Fruit fly (Drosophila melanogaster) whole organism, embryonic: Measurements from ENCODE around the gene CG9616.
A peak's percentile ranks its signal among the peaks of the same experiment; 100 is the strongest.

ENCODE experiments used
- Antp ChIP-seq: fragments of 200-800 bp; sonication (Bioruptor generic); optimal IDR thresholded peaks from 3 replicates; lab custom pipeline; 2016; ENCODE audit warnings: missing biosample characterization, missing genetic modification characterization
- Awh ChIP-seq: fragments of 200-800 bp; sonication (Bioruptor generic); IDR thresholded peaks from 2 replicates; pipeline ENCODE4, ENCODE4 v1.3.6; 2022; ENCODE audit warnings: missing biosample characterization, missing genetic modification characterization
- CG10366 ChIP-seq: fragments of 200-800 bp; sonication (Bioruptor generic); IDR thresholded peaks from 2 replicates; pipeline ENCODE4 v1.3.6; 2022; ENCODE audit warnings: missing biosample characterization, missing genetic modification characterization
- CG12071 ChIP-seq: fragments of 200-800 bp; sonication (Bioruptor generic); optimal IDR thresholded peaks from 3 replicates; lab custom pipeline; 2018; ENCODE audit warnings: missing biosample characterization, mild to moderate bottlenecking, missing genetic modification characterization
- CG12659 ChIP-seq: fragments of 200-800 bp; sonication (Bioruptor generic); optimal IDR thresholded peaks from 3 replicates; lab custom pipeline; 2017; ENCODE audit warnings: mild to moderate bottlenecking, missing biosample characterization, missing genetic modification reagents, missing genetic modification characterization
- CG14441 ChIP-seq: fragments of 200-800 bp; sonication (Bioruptor generic); IDR thresholded peaks from 2 replicates; pipeline ENCODE4 v1.3.6; 2022; ENCODE audit warnings: missing biosample characterization, missing genetic modification characterization
- CG15011 ChIP-seq: fragments of 200-800 bp; sonication (Bioruptor generic); optimal IDR thresholded peaks from 3 replicates; lab custom pipeline; 2018; ENCODE audit warnings: missing biosample characterization, mild to moderate bottlenecking, missing genetic modification characterization
- CG1529 ChIP-seq: fragments of 200-800 bp; sonication (Bioruptor generic); optimal IDR thresholded peaks from 3 replicates; lab custom pipeline; 2018; ENCODE audit warnings: missing biosample characterization, missing genetic modification characterization
- CG15601 ChIP-seq: fragments of 200-800 bp; sonication (Bioruptor generic); optimal IDR thresholded peaks from 3 replicates; lab custom pipeline; 2019; ENCODE audit warnings: missing biosample characterization, mild to moderate bottlenecking, missing genetic modification characterization, moderate library complexity
- CG17186 ChIP-seq: fragments of 200-800 bp; sonication (Bioruptor generic); optimal IDR thresholded peaks from 3 replicates; lab custom pipeline; 2017; ENCODE audit warnings: missing biosample characterization, missing genetic modification reagents, missing genetic modification characterization
- CG17328 ChIP-seq: fragments of 200-800 bp; sonication (Bioruptor generic); IDR thresholded peaks from 2 replicates; pipeline ENCODE4 v1.3.6; 2022; ENCODE audit warnings: missing biosample characterization, missing genetic modification characterization
- CG17612 ChIP-seq: fragments of 200-800 bp; sonication (Bioruptor generic); IDR thresholded peaks from 2 replicates; pipeline ENCODE4 v1.3.6; 2022; ENCODE audit warnings: missing biosample characterization, missing genetic modification characterization
- CG18011 ChIP-seq: fragments of 200-800 bp; sonication (Bioruptor generic); optimal IDR thresholded peaks from 2 replicates; lab custom pipeline; 2017; ENCODE audit warnings: missing biosample characterization, missing genetic modification characterization, mild to moderate bottlenecking, moderate library complexity, missing genotype
- CG31441 ChIP-seq: fragments of 200-800 bp; sonication (Bioruptor generic); IDR thresholded peaks from 2 replicates; pipeline ENCODE4 v1.3.6; 2022; ENCODE audit warnings: missing biosample characterization, missing genetic modification characterization
- CG4360 ChIP-seq: fragments of 200-800 bp; sonication (Bioruptor generic); IDR thresholded peaks from 2 replicates; pipeline ENCODE4 v1.3.6; 2022; ENCODE audit warnings: missing biosample characterization, missing genetic modification characterization
- CG5953 ChIP-seq: fragments of 200-800 bp; sonication (Bioruptor generic); IDR thresholded peaks from 2 replicates; pipeline ENCODE4 v1.3.6; 2022; ENCODE audit warnings: missing biosample characterization, missing genetic modification characterization
- CG6813 ChIP-seq: fragments of 200-800 bp; sonication (Bioruptor generic); optimal IDR thresholded peaks from 2 replicates; lab custom pipeline; 2017; ENCODE audit warnings: missing biosample characterization, missing genetic modification characterization, mild to moderate bottlenecking, moderate library complexity, missing genetic modification reagents
- CG7271 ChIP-seq: fragments of 200-800 bp; sonication (Bioruptor generic); optimal IDR thresholded peaks from 2 replicates; lab custom pipeline; 2018; ENCODE audit warnings: missing biosample characterization, mild to moderate bottlenecking, missing genetic modification characterization, moderate library complexity
- CG7556 ChIP-seq: fragments of 200-800 bp; sonication (Bioruptor generic); optimal IDR thresholded peaks from 2 replicates; lab custom pipeline; 2017; ENCODE audit warnings: missing biosample characterization, mild to moderate bottlenecking, missing genetic modification characterization
- CG7839 ChIP-seq: fragments of 200-800 bp; sonication (Bioruptor generic); optimal IDR thresholded peaks from 3 replicates; lab custom pipeline; 2018; ENCODE audit warnings: missing biosample characterization, mild to moderate bottlenecking, missing genetic modification characterization, moderate library complexity
- CG7987 ChIP-seq: fragments of 200-800 bp; sonication (Bioruptor generic); optimal IDR thresholded peaks from 2 replicates; lab custom pipeline; 2018; ENCODE audit warnings: missing biosample characterization, mild to moderate bottlenecking, missing genetic modification characterization, moderate library complexity
- CG8089 ChIP-seq: fragments of 200-800 bp; sonication (Bioruptor generic); optimal IDR thresholded peaks from 3 replicates; lab custom pipeline; 2016; ENCODE audit warnings: missing biosample characterization, missing genetic modification characterization
- CG8290 ChIP-seq, 3 experiments: fragments of 200-800 bp; sonication (Bioruptor generic); optimal IDR thresholded peaks; 2 replicates each; lab custom pipeline; 2016 to 2019; ENCODE audit warnings: missing biosample characterization in 3 of 3, missing genetic modification characterization in 3 of 3, mild to moderate bottlenecking in 2 of 3, moderate library complexity in 1 of 3
- Dll ChIP-seq: fragments of 200-800 bp; sonication (Bioruptor generic); IDR thresholded peaks from 4 replicates; pipeline ENCODE4 v1.3.6; 2022; ENCODE audit warnings: missing biosample characterization, missing genetic modification characterization; ENCODE audit not compliant: partially characterized antibody
- E2f2 ChIP-seq: fragments of 200-800 bp; sonication (Bioruptor generic); IDR thresholded peaks from 2 replicates; pipeline ENCODE4 v1.3.6; 2022; ENCODE audit warnings: missing biosample characterization, missing genetic modification characterization
- ERR ChIP-seq: fragments of 200-800 bp; sonication (Bioruptor generic); optimal IDR thresholded peaks from 2 replicates; lab custom pipeline; 2016; ENCODE audit warnings: missing biosample characterization, missing genetic modification characterization
- HLH4C ChIP-seq: fragments of 200-800 bp; sonication (Bioruptor generic); IDR thresholded peaks from 3 replicates; pipeline ENCODE4 v1.3.6; 2022; ENCODE audit warnings: missing biosample characterization, missing genetic modification characterization; ENCODE audit not compliant: partially characterized antibody
- Lim3 ChIP-seq: fragments of 200-800 bp; sonication (Bioruptor generic); IDR thresholded peaks from 2 replicates; pipeline ENCODE4 v1.3.6; 2022; ENCODE audit warnings: missing biosample characterization, missing genetic modification characterization
- Mad ChIP-seq: fragments of 200-800 bp; sonication (Bioruptor generic); optimal IDR thresholded peaks from 2 replicates; lab custom pipeline; 2016; ENCODE audit warnings: missing biosample characterization, missing genetic modification characterization
- Med ChIP-seq: fragments of 200-800 bp; sonication (Bioruptor generic); peaks from one replicate; lab custom pipeline; 2016; ENCODE audit warnings: missing biosample characterization, missing genetic modification characterization, mild to moderate bottlenecking, inconsistent platforms, moderate library complexity
- Mrtf ChIP-seq: fragments of 200-800 bp; sonication (Bioruptor generic); IDR thresholded peaks from 3 replicates; pipeline ENCODE4 v1.3.6; 2022; ENCODE audit warnings: missing biosample characterization, missing genetic modification characterization
- Sry-β ChIP-seq: fragments of 200-800 bp; sonication (Bioruptor generic); optimal IDR thresholded peaks from 2 replicates; lab custom pipeline; 2018; ENCODE audit warnings: missing biosample characterization, mild to moderate bottlenecking, missing genetic modification characterization, moderate library complexity
- Xrp1 ChIP-seq: fragments of 200-800 bp; sonication (Bioruptor generic); IDR thresholded peaks from 2 replicates; pipeline ENCODE4 v1.3.6; 2022; ENCODE audit warnings: missing biosample characterization, missing genetic modification characterization
- YL-1 ChIP-seq: fragments of 200-800 bp; sonication (Bioruptor generic); optimal IDR thresholded peaks from 3 replicates; lab custom pipeline; 2017; ENCODE audit warnings: missing biosample characterization, mild to moderate bottlenecking, missing genetic modification characterization
- aop ChIP-seq: fragments of 200-800 bp; sonication (Bioruptor generic); IDR thresholded peaks from 2 replicates; pipeline ENCODE4 v1.3.6; 2022; ENCODE audit warnings: missing biosample characterization, missing genetic modification characterization
- btn ChIP-seq: fragments of 200-800 bp; sonication (Bioruptor generic); optimal IDR thresholded peaks from 2 replicates; lab custom pipeline; 2016; ENCODE audit warnings: missing biosample characterization, missing genetic modification characterization
- chm ChIP-seq: fragments of 200-800 bp; sonication (Bioruptor generic); IDR thresholded peaks from 2 replicates; pipeline ENCODE4 v1.3.6; 2022; ENCODE audit warnings: missing biosample characterization, missing genetic modification characterization
- crc ChIP-seq: fragments of 200-800 bp; sonication (Bioruptor generic); optimal IDR thresholded peaks from 2 replicates; lab custom pipeline; 2016; ENCODE audit warnings: missing biosample characterization, missing genetic modification characterization
- crp ChIP-seq, 2 experiments: fragments of 200-800 bp; sonication (Bioruptor generic); optimal IDR thresholded peaks; 2 replicates in 1 of 2; 3 replicates in 1 of 2; lab custom pipeline; 2017; ENCODE audit warnings: missing biosample characterization in 2 of 2, missing genetic modification characterization in 2 of 2, mild to moderate bottlenecking in 1 of 2, moderate library complexity in 1 of 2
- gem ChIP-seq: fragments of 200-800 bp; sonication (Bioruptor generic); optimal IDR thresholded peaks from 2 replicates; lab custom pipeline; 2019; ENCODE audit warnings: missing biosample characterization, mild to moderate bottlenecking, missing genetic modification characterization, moderate library complexity
- gsb ChIP-seq: fragments of 200-800 bp; sonication (Bioruptor generic); IDR thresholded peaks from 2 replicates; pipeline ENCODE4 v1.3.6; 2022; ENCODE audit warnings: missing biosample characterization, missing genetic modification characterization
- gsb-n ChIP-seq: fragments of 200-800 bp; sonication (Bioruptor generic); optimal IDR thresholded peaks from 3 replicates; lab custom pipeline; 2018; ENCODE audit warnings: missing biosample characterization, mild to moderate bottlenecking, missing genetic modification characterization
- ham ChIP-seq: fragments of 200-800 bp; sonication (Bioruptor generic); IDR thresholded peaks from 2 replicates; pipeline ENCODE4 v1.3.6; 2022; ENCODE audit warnings: missing biosample characterization, missing genetic modification characterization
- her ChIP-seq: fragments of 200-800 bp; sonication (Bioruptor generic); optimal IDR thresholded peaks from 2 replicates; lab custom pipeline; 2016; ENCODE audit warnings: missing biosample characterization, missing genetic modification characterization
- pfk ChIP-seq: fragments of 200-800 bp; sonication (Bioruptor generic); optimal IDR thresholded peaks from 2 replicates; lab custom pipeline; 2018; ENCODE audit warnings: missing biosample characterization, mild to moderate bottlenecking, missing genetic modification characterization, moderate library complexity
- slou ChIP-seq: fragments of 200-800 bp; sonication (Bioruptor generic); optimal IDR thresholded peaks from 3 replicates; lab custom pipeline; 2016; ENCODE audit warnings: missing biosample characterization, missing genetic modification characterization
- tgo ChIP-seq: fragments of 200-800 bp; sonication (Bioruptor generic); IDR thresholded peaks from 3 replicates; pipeline ENCODE4 v1.3.6; 2022; ENCODE audit warnings: missing biosample characterization, missing genetic modification characterization

Gene CG9616

DNA sequence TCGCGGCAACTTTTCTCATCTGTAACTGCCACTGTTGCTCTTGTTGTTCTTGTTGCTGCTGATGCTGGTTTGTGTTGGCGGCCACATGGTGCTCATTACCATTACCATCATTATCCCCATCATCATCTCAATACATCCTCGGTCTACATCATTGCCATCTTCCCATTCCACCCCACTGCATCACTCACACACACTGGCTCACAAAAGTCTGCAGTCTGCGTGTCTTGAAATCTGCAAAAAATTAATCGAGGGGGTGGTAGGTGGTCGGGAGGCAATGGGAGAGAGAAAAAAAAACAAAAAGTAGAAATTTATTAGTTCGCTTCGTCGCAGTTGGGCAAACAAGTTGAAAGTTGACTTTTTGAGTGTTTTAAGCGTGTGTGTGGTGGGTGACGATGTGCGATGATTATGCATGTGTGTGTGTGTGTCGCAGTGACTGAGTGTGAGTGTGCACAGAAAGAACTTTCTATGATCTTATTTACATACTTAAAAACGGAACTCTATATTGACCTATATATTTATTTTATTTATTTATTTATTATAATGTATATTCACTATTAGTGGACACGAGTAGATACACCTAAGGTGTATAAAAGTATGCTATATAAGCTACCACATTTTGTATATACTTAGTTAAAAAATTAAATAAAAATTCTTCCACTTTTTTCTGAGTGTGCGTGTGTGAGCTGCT lies 34.2 kb upstream of the CG9616 start (continued):
- TF ChIP-seq Mrtf (GFP tag; lab: Robert Waterston, UW) (no peak), CG15601 (peak; percentile 17), CG12659 (peak; percentile 10), E2f2 (GFP tag; lab: Robert Waterston, UW) (no peak), CG7839 (peak; percentile 60), crp (GFP tag; optimal IDR thresholded peaks at IDR 0.05; lab: Kevin White, UChicago) (no peak), CG17328 (GFP tag; lab: Robert Waterston, UW) (0 out of 2 replicates have a peak, but pooled peaks have one; percentile 29), HLH4C (GFP tag; lab: Robert Waterston, UW) (no peak), CG5953 (GFP tag; lab: Robert Waterston, UW) (no peak), gsb-n (tag; lab: Kevin White, UChicago) (peak; percentile 22), CG12071 (GFP tag; lab: Kevin White, UChicago) (no peak), CG6813 (GFP tag; lab: Kevin White, UChicago) (peak; percentile 12), CG31441 (peak; percentile 39), CG10366 (no peak), pfk (GFP tag; lab: Kevin White, UChicago) (no peak), tgo (peak; percentile 28; the same call in 1 of the 3 replicates), CG7271 (no peak)

DNA sequence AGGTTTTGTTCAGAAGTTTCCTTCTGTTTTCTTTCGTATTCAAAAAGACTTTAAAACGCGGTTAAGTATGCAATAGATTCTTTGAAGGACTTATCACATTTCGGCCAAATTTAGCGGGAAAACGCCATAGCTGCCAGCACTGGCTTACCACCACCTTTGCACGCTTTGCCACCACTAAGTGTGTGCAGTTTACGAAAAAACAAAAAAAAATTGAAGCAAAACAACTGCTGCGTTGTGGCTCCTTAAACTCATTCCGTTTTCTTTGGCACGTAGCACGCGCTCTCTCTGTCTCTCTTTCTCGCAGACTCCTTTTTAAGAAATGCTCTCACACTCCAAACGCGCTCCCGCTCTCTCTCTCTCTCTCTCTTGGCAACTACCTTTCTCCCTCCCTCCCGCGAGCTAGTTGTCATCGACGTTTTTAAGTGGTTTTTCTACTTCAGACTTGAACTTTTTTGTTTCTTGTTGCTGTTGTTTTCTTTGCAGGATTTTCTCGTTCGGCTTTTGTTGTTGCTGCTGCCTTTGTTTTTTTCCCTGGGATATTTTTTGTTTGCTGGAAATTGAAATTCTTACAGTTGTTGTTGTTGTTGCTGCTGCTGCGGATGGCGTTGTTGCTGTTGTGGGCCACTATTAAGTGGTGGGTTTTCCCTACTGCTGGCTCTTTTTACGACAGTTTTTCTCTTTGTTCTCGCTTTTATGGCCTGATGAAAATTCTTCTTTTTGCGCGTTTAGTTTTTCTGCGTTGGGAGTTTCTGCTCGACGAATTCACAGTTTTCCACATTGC lies 33.4 kb upstream of the CG9616 start:
- TF ChIP-seq CG7556 (GFP tag; lab: Kevin White, UChicago) (no peak), Med (peak; percentile 74), Xrp1 (GFP tag; lab: Robert Waterston, UW) (peak; percentile 38), CG15011 (no peak), Awh (no peak), CG8089 (GFP tag; lab: Kevin White, UChicago) (no peak), CG7987 (GFP tag; lab: Kevin White, UChicago) (no peak), CG10366 (no peak; the same call in 1 of the 2 replicates), Mad (no peak), CG18011 (GFP tag; lab: Kevin White, UChicago) (no peak), ERR (GFP tag; lab: Kevin White, UChicago) (no peak), ham (GFP tag; lab: Robert Waterston, UW) (no peak), CG14441 (GFP tag; lab: Robert Waterston, UW) (no peak), CG4360 (GFP tag; lab: Robert Waterston, UW) (peak; percentile 98), gem (peak; percentile 38), CG17186 (GFP tag; lab: Kevin White, UChicago) (no peak), her (GFP tag; lab: Kevin White, UChicago) (no peak), CG8290 (GFP tag; optimal IDR thresholded peaks at IDR 0.05; lab: Kevin White, UChicago) (peak; percentile 16), CG8290 (tag; optimal IDR thresholded peaks at IDR 0.05; lab: Kevin White, UChicago) (peak in 1 of 2 experiments; percentile 27), Antp (no peak), slou (GFP tag; lab: Kevin White, UChicago) (no peak), Dll (GFP tag; lab: Robert Waterston, UW) (0 out of 4 replicates have a peak, but pooled peaks have one; percentile 39), CG17612 (GFP tag; lab: Robert Waterston, UW) (no peak), Sry-β (GFP tag; lab: Kevin White, UChicago) (peak; percentile 96), YL-1 (GFP tag; lab: Kevin White, UChicago) (no peak), crc (GFP tag; lab: Kevin White, UChicago) (no peak), btn (no peak), chm (GFP tag; lab: Robert Waterston, UW) (0 out of 2 replicates have a peak, but pooled peaks have one; percentile 41), CG12659 (no peak), gsb (no peak), Lim3 (GFP tag; lab: Robert Waterston, UW) (no peak), aop (GFP tag; lab: Robert Waterston, UW) (no peak), CG1529 (GFP tag; lab: Kevin White, UChicago) (no peak)
